Fruit fly (Drosophila melanogaster): ENCODE results near the gene Bhmt.

DNA sequence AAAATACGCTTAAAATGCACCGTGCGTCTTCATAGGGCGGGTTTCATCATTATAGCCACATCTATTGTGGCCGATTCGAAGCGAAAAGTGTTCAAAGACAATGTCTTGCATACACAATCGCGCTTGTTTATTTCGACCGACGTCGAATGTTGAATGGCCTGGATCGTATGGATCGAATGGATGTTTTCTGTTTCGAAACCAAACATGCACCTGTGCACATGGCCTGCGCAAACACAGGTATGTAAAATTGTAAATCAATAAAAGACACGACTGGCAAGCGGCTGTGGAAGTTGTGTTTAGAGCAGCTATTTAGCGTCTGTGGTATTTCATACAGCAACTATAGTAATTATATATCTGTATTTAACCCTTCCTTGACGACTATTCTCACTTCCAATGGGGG lies 24.4 kb upstream of the Bhmt start:
- TF ChIP-seq achi (GFP tag; optimal IDR thresholded peaks at IDR 0.05) (no peak), CG8319 (GFP tag; optimal IDR thresholded peaks at IDR 0.05) (no peak), CG7368 (GFP tag; optimal IDR thresholded peaks at IDR 0.05) (no peak)
